Fruit fly (Drosophila melanogaster) S2 (cell line): ENCODE results near the gene CG9386.

Source experiments
- CG8478 ChIP-seq: fragments of >200 bp; optimal IDR thresholded peaks from 2 replicates; lab custom pipeline; 2018
- CTCF ChIP-seq, 2 experiments: fragments of >200 bp; optimal IDR thresholded peaks; 2 replicates each; lab custom pipeline; 2018

DNA sequence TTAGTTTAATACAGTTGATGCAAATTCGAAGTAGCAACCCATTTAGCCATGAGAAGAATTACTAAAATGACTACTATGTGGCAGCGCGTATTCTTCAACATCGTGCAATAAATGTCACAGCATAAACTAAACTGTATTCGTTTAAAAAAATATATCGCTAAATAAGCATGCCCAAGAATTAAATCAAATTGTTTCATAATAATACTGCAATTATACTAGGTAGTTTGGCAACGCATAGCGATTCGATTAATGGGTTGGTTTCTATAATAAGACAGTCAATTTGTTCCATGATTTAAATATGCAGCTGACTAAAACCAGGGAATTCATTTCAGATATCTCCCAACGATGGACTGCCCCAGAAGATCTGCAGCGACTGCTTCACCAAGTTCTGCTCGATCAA, 27.9 kb upstream of the CG9386 start, which contains the start of gene CG33654:
- no peak for TF ChIP-seq CTCF (optimal IDR thresholded peaks at IDR 0.05; lab: Kevin White, UChicago)
- no peak for TF ChIP-seq CG8478
